Worm (Caenorhabditis elegans): ENCODE data around the gene hpr-9.

ce11 chrIII:10628360-10628759 is 7.0 kb downstream of the hpr-9 start:
- TF ChIP-seq snpc-1.1 (tag; optimal IDR thresholded peaks at IDR 0.05; ENCODE audit: insufficient read depth): no peak
- no peak for TF ChIP-seq let-526 (GFP tag; IDR thresholded peaks at IDR 0.05)
- no peak for TF ChIP-seq F10E7.11 (tag; optimal IDR thresholded peaks at IDR 0.05)
- TF ChIP-seq efl-1 (GFP tag; optimal IDR thresholded peaks at IDR 0.05): no peak
- no peak for TF ChIP-seq ets-4 (GFP tag; optimal IDR thresholded peaks at IDR 0.05)
- no peak for TF ChIP-seq B0336.3 (GFP tag; IDR thresholded peaks at IDR 0.05)
- TF ChIP-seq cebp-2 (GFP tag; IDR thresholded peaks at IDR 0.05): no peak
- TF ChIP-seq mes-4 (tag; optimal IDR thresholded peaks at IDR 0.05): no peak
- no peak for TF ChIP-seq nhr-90 (tag; optimal IDR thresholded peaks at IDR 0.05)
- no peak for TF ChIP-seq unc-62 (GFP tag; optimal IDR thresholded peaks at IDR 0.05)
- no peak for TF ChIP-seq chd-7 (tag; optimal IDR thresholded peaks at IDR 0.05)
- TF ChIP-seq atf-7 (tag; optimal IDR thresholded peaks at IDR 0.05): no peak
- no peak for TF ChIP-seq ztf-22 (GFP tag; optimal IDR thresholded peaks at IDR 0.05)
